Fruit fly (Drosophila melanogaster) whole organism: Measurements from ENCODE around the gene Tgs1.

Experiments
- CG8478 ChIP-seq: fragments of >200 bp; optimal IDR thresholded peaks from 2 replicates; lab custom pipeline; 2018; ENCODE audit warnings: inconsistent platforms
- pan ChIP-seq: fragments of >200 bp; optimal IDR thresholded peaks from 2 replicates; lab custom pipeline; 2017
- psq ChIP-seq: fragments of >200 bp; optimal IDR thresholded peaks from 2 replicates; lab custom pipeline; 2017

DNA sequence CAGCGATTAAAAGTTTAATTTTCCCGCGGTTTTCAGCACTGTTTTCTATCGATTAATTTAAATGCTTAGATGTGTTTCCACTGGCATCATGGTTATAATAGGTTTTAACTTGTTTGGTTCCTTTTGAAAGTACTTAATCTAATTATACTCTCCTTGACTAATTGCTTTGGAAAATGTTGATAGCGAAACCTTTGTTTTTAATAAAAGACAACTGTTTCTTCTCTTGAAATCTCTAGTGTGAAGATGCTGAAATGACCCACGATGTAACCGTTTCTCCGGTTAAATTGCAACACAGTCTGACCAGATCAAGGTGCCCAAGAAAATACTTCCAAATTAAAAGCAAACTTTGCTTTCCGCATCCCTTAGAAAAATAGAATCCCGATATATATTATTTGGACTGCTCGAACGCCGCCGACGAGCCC lies 43.6 kb downstream of the Tgs1 start, which contains the start of gene Dlc90F:
- TF ChIP-seq psq (lab: Kevin White, UChicago) (no peak), CG8478 (lab: Kevin White, UChicago) (no peak), pan (lab: Kevin White, UChicago) (no peak)
